Worm (Caenorhabditis elegans) whole organism, L4 larva: ENCODE measurements around the gene E02H1.1.
A peak's percentile ranks its signal among the peaks of the same experiment; 100 is the strongest.

Experiments
- F10B5.3 ChIP-seq: sonication (generic microtip); optimal IDR thresholded peaks from 2 replicates; lab custom pipeline; 2016; ENCODE audit warnings: mild to moderate bottlenecking, missing genetic modification characterization, missing compliant biosample characterization
- F26F4.8 ChIP-seq: fragments of 200-800 bp; sonication (Bioruptor generic); conservative IDR thresholded peaks from 2 replicates; pipeline ENCODE4 v1.3.6; 2022; ENCODE audit warnings: missing genetic modification characterization, missing compliant biosample characterization
- R02D3.7 ChIP-seq: fragments of 150-350 bp; sonication (generic microtip); optimal IDR thresholded peaks from 3 replicates; lab custom pipeline; 2014; ENCODE audit warnings: missing biosample characterization, missing genetic modification characterization
- T20F7.1 ChIP-seq: fragments of 200-800 bp; sonication (Bioruptor generic); optimal IDR thresholded peaks from 2 replicates; lab custom pipeline; 2018; ENCODE audit warnings: mild to moderate bottlenecking, missing genetic modification characterization, missing compliant biosample characterization
- T26A8.4 ChIP-seq: fragments of 200-800 bp; sonication (Bioruptor generic); IDR thresholded peaks from 2 replicates; pipeline ENCODE4 v1.3.6; 2022; ENCODE audit warnings: missing genetic modification characterization, missing compliant biosample characterization
- Y105C5A.15 ChIP-seq: fragments of 200-800 bp; sonication (Bioruptor generic); IDR thresholded peaks from 2 replicates; pipeline ENCODE4 v1.3.6; 2022; ENCODE audit warnings: missing genetic modification characterization, missing compliant biosample characterization
- Y5F2A.4 ChIP-seq: fragments of 200-800 bp; sonication (Bioruptor generic); optimal IDR thresholded peaks from 2 replicates; lab custom pipeline; 2018; ENCODE audit warnings: mild to moderate bottlenecking, missing genetic modification characterization, missing compliant biosample characterization
- ZK337.2 ChIP-seq: fragments of 200-800 bp; sonication (Bioruptor generic); IDR thresholded peaks from 2 replicates; pipeline ENCODE4 v1.3.6; 2022; ENCODE audit warnings: missing genetic modification reagents, missing genetic modification characterization, missing compliant biosample characterization
- aly-2 ChIP-seq: sonication (generic microtip); optimal IDR thresholded peaks from 2 replicates; lab custom pipeline; 2018; ENCODE audit warnings: missing biosample characterization, missing genetic modification characterization
- ama-1 ChIP-seq: fragments of 150-350 bp; optimal IDR thresholded peaks from 2 replicates; lab custom pipeline; 2014; ENCODE audit warnings: inconsistent platforms, mixed read lengths
- ceh-32 ChIP-seq: sonication (generic microtip); optimal IDR thresholded peaks from 2 replicates; lab custom pipeline; 2016; ENCODE audit warnings: mild to moderate bottlenecking, missing genetic modification characterization, missing compliant biosample characterization; ENCODE audit not compliant: poor library complexity
- ceh-62 ChIP-seq: sonication (generic microtip); optimal IDR thresholded peaks from 2 replicates; lab custom pipeline; 2017; ENCODE audit warnings: missing biosample characterization, missing genetic modification characterization
- cey-2 ChIP-seq: sonication (generic microtip); optimal IDR thresholded peaks from 3 replicates; lab custom pipeline; 2017; ENCODE audit warnings: missing genetic modification characterization, mild to moderate bottlenecking, missing compliant biosample characterization, antibody characterized with exemption, borderline replicate concordance; ENCODE audit not compliant: insufficient read depth
- dmd-8 ChIP-seq: fragments of 200-800 bp; sonication (Bioruptor generic); IDR thresholded peaks from 2 replicates; pipeline ENCODE4 v1.3.6; 2022; ENCODE audit warnings: missing genetic modification characterization, missing compliant biosample characterization
- dmd-9 ChIP-seq: fragments of 200-800 bp; sonication (Bioruptor generic); IDR thresholded peaks from 2 replicates; pipeline ENCODE4 v1.3.6; 2022; ENCODE audit warnings: missing genetic modification reagents, missing genetic modification characterization, missing compliant biosample characterization
- dve-1 ChIP-seq: sonication (generic microtip); optimal IDR thresholded peaks from 2 replicates; lab custom pipeline; 2017; ENCODE audit warnings: antibody characterized with exemption, mild to moderate bottlenecking, missing genetic modification characterization, missing compliant biosample characterization; ENCODE audit not compliant: insufficient read depth
- hif-1 ChIP-seq, 2 experiments: sonication (generic microtip); optimal IDR thresholded peaks; 2 replicates each; lab custom pipeline; 2016 to 2017; ENCODE audit warnings: missing compliant biosample characterization in 2 of 2, missing genetic modification characterization in 2 of 2, missing genetic modification reagents in 2 of 2, missing genotype in 2 of 2, mild to moderate bottlenecking in 1 of 2
- hlh-30 ChIP-seq: sonication (generic microtip); optimal IDR thresholded peaks from 2 replicates; lab custom pipeline; 2017; ENCODE audit warnings: antibody characterized with exemption, mild to moderate bottlenecking, missing genetic modification characterization, missing compliant biosample characterization; ENCODE audit not compliant: insufficient read depth
- lin-15B ChIP-seq: fragments of 150-350 bp; sonication (generic microtip); optimal IDR thresholded peaks from 3 replicates; lab custom pipeline; 2014; ENCODE audit warnings: missing biosample characterization, missing genetic modification characterization
- lin-29 ChIP-seq: fragments of 200-800 bp; sonication (Bioruptor generic); IDR thresholded peaks from 2 replicates; pipeline ENCODE4 v1.3.6; 2022; ENCODE audit warnings: missing genetic modification reagents, missing genetic modification characterization, missing compliant biosample characterization
- lin-38 ChIP-seq: fragments of 200-800 bp; sonication (Bioruptor generic); IDR thresholded peaks from 2 replicates; pipeline ENCODE4 v1.3.6; 2022; ENCODE audit warnings: missing genetic modification reagents, missing genetic modification characterization, missing compliant biosample characterization
- lin-39 ChIP-seq: fragments of 150-350 bp; optimal IDR thresholded peaks from 2 replicates; lab custom pipeline; 2014; ENCODE audit warnings: missing biosample characterization, missing genetic modification reagents, missing genetic modification characterization
- lir-3 ChIP-seq: sonication (generic microtip); optimal IDR thresholded peaks from 2 replicates; lab custom pipeline; 2016; ENCODE audit warnings: mild to moderate bottlenecking, missing genetic modification characterization, missing compliant biosample characterization
- madf-9 ChIP-seq: fragments of 200-800 bp; sonication (Bioruptor generic); conservative IDR thresholded peaks from 2 replicates; pipeline ENCODE4 v1.3.6; 2022; ENCODE audit warnings: missing genetic modification reagents, missing genetic modification characterization, missing compliant biosample characterization
- mdt-29 ChIP-seq: fragments of 200-800 bp; sonication (Bioruptor generic); IDR thresholded peaks from 2 replicates; pipeline ENCODE4 v1.3.6; 2022; ENCODE audit warnings: missing genetic modification reagents, missing genetic modification characterization, missing compliant biosample characterization
- nhr-111 ChIP-seq: fragments of 200-800 bp; sonication (Bioruptor generic); optimal IDR thresholded peaks from 2 replicates; lab custom pipeline; 2018; ENCODE audit warnings: mild to moderate bottlenecking, missing genetic modification characterization, missing compliant biosample characterization
- nhr-237 ChIP-seq: sonication (generic microtip); optimal IDR thresholded peaks from 2 replicates; lab custom pipeline; 2017; ENCODE audit warnings: missing biosample characterization, missing genetic modification characterization
- nhr-28 ChIP-seq: fragments of 150-350 bp; optimal IDR thresholded peaks from 2 replicates; lab custom pipeline; 2014; ENCODE audit warnings: missing biosample characterization, missing genetic modification characterization
- nhr-42 ChIP-seq: fragments of 200-800 bp; sonication (Bioruptor generic); IDR thresholded peaks from 2 replicates; pipeline ENCODE4 v1.3.6; 2022; ENCODE audit warnings: missing genetic modification characterization, missing compliant biosample characterization
- nhr-6 ChIP-seq: fragments of 150-350 bp; optimal IDR thresholded peaks from 2 replicates; lab custom pipeline; 2014; ENCODE audit warnings: missing biosample characterization, missing genetic modification characterization
- nhr-76 ChIP-seq: fragments of 150-350 bp; optimal IDR thresholded peaks from 2 replicates; lab custom pipeline; 2014; ENCODE audit warnings: missing biosample characterization, missing genetic modification characterization
- nhr-77 ChIP-seq: fragments of 150-350 bp; optimal IDR thresholded peaks from 2 replicates; lab custom pipeline; 2014; ENCODE audit warnings: missing biosample characterization, missing genetic modification characterization
- pha-4 ChIP-seq, 2 experiments: fragments of 150-350 bp in 1 of 2; fragments of 200-800 bp in 1 of 2; sonication (Bioruptor generic) in 1 of 2; IDR thresholded peaks in 1 of 2; optimal IDR thresholded peaks in 1 of 2; 2 replicates each; pipeline versions ENCODE4 v1.3.6 to Lab custom; 2014 to 2022; ENCODE audit warnings: missing genetic modification characterization in 2 of 2, missing genetic modification reagents in 2 of 2, missing biosample characterization in 1 of 2, missing compliant biosample characterization in 1 of 2
- saeg-2 ChIP-seq: fragments of 200-800 bp; sonication (Bioruptor generic); IDR thresholded peaks from 2 replicates; pipeline ENCODE4 v1.3.6; 2022; ENCODE audit warnings: missing genetic modification reagents, missing genetic modification characterization, missing compliant biosample characterization
- set-16 ChIP-seq: fragments of 200-800 bp; sonication (Bioruptor generic); IDR thresholded peaks from 2 replicates; pipeline ENCODE4 v1.3.6; 2022; ENCODE audit warnings: missing genetic modification reagents, missing genetic modification characterization, missing compliant biosample characterization
- snpc-1.2 ChIP-seq: fragments of 200-800 bp; sonication (Bioruptor generic); IDR thresholded peaks from 2 replicates; pipeline ENCODE4 v1.3.6; 2022; ENCODE audit warnings: missing genetic modification reagents, missing genetic modification characterization, missing compliant biosample characterization
- unc-39 ChIP-seq: sonication (generic microtip); optimal IDR thresholded peaks from 2 replicates; lab custom pipeline; 2017; ENCODE audit warnings: missing biosample characterization, missing genetic modification characterization
- unc-62 ChIP-seq, 3 experiments: fragments of 150-350 bp in 1 of 3; sonication (generic microtip); optimal IDR thresholded peaks in 2 of 3; peaks in 1 of 3; 1 replicate in 1 of 3; 2 replicates in 2 of 3; lab custom pipeline; 2014 to 2017; ENCODE audit warnings: missing biosample characterization in 3 of 3, missing genetic modification characterization in 3 of 3, missing genetic modification reagents in 3 of 3, missing genotype in 1 of 3
- vab-7 ChIP-seq: fragments of 200-800 bp; sonication (Bioruptor generic); IDR thresholded peaks from 2 replicates; pipeline ENCODE4 v1.3.6; 2022; ENCODE audit warnings: missing genetic modification reagents, missing genetic modification characterization, missing compliant biosample characterization
- zag-1 ChIP-seq: fragments of 150-350 bp; optimal IDR thresholded peaks from 2 replicates; lab custom pipeline; 2014; ENCODE audit warnings: missing biosample characterization, missing genetic modification characterization
- zip-11 ChIP-seq: fragments of 200-800 bp; sonication (Bioruptor generic); IDR thresholded peaks from 2 replicates; pipeline ENCODE4 v1.3.6; 2022; ENCODE audit warnings: missing genetic modification characterization, missing compliant biosample characterization
- ztf-11 ChIP-seq: fragments of 150-350 bp; optimal IDR thresholded peaks from 2 replicates; lab custom pipeline; 2014; ENCODE audit warnings: missing biosample characterization, missing genetic modification characterization
- ztf-7 ChIP-seq: fragments of 150-350 bp; optimal IDR thresholded peaks from 2 replicates; lab custom pipeline; 2014; ENCODE audit warnings: missing biosample characterization, missing genetic modification characterization

E02H1.1 gene

DNA sequence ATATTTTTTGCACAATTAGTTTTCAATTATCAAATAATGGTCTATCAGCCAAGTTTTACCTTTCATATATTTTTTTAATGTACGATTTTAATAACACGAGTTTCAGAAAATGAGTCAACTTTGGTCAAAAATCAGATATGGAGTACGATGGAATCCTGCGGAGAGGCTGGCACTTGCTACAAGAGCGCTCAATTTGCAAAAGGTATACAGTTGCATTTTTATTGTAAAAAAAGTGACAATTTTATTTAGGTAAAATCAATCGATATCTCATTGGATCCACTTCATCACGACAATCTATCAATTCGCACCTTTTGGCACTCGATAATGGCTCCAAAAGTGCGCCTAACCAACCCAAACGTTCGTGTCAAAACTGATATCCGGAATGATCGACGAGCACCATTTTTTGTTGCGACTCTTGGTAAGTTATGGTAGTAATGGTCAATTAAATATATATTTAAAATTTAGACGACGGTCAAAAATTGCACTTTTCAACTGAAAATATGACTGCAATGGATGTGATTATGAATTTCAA is 6.6 kb upstream of the E02H1.1 start, which contains the start of gene mrpl-53 (continued):
- TF ChIP-seq unc-39 (tag; lab: Kevin White, UChicago) (no peak), ztf-11 (tag; lab: Kevin White, UChicago) (no peak), snpc-1.2 (GFP tag; lab: Robert Waterston, UW) (no peak), hif-1 (tag; optimal IDR thresholded peaks at IDR 0.05; lab: Kevin White, UChicago) (peak in 1 of 2 experiments; percentile 8)

DNA sequence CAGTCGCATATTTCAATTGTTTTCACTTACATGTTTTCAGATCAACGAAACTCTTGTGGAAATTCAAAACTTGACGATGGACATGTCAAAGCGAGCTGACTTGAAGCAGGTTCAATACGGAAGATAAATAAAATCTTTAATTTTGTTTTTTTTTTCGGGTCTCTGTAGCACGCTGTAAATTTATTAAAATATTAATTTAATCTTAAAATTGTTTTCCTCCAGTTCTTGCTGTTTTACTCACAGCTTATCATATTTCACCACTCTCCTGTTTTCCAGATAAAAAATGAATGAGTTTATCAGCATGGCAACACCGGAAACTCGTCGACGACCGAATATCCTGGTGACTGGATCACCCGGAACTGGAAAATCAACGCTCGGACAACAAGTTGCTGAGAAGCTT is 5.4 kb upstream of the E02H1.1 start, which contains the start of gene E02H1.6:
Gene E02H1.6 (plus strand): TSS at position 301 of the 400 bp plus-strand sequence.
- TF ChIP-seq ceh-62 (tag; lab: Kevin White, UChicago) (no peak), lin-29 (GFP tag; lab: Robert Waterston, UW) (no peak), zip-11 (GFP tag; lab: Robert Waterston, UW) (no peak), mdt-29 (no peak), unc-62 (GFP tag; optimal IDR thresholded peaks at IDR 0.05 in 1 of 2; lab: Kevin White, UChicago) (no peak), unc-62 (tag; optimal IDR thresholded peaks at IDR 0.05; lab: Kevin White, UChicago) (no peak), cey-2 (tag; lab: Kevin White, UChicago) (no peak), lin-15B (no peak), Y105C5A.15 (no peak), hif-1 (tag; optimal IDR thresholded peaks at IDR 0.05; lab: Kevin White, UChicago) (no peak)

ce11 chrII:9594924-9595323 is 4.0 kb upstream of the E02H1.1 start, which contains the start of gene E02H1.5:
Gene E02H1.5 (plus strand): TSS chrII:9595224.
- TF ChIP-seq F26F4.8 (no peak), madf-9 (GFP tag; lab: Robert Waterston, UW) (no peak), dmd-9 (no peak), T26A8.4 (no peak), zag-1 (no peak), dve-1 (tag; lab: Kevin White, UChicago) (no peak), nhr-76 (tag; lab: Kevin White, UChicago) (no peak), vab-7 (GFP tag; lab: Robert Waterston, UW) (no peak), Y5F2A.4 (GFP tag; lab: Kevin White, UChicago) (no peak), nhr-42 (GFP tag; lab: Robert Waterston, UW) (no peak), lin-38 (GFP tag; lab: Robert Waterston, UW) (no peak), nhr-6 (tag; lab: Kevin White, UChicago) (no peak), nhr-237 (no peak), lin-39 (no peak), T20F7.1 (GFP tag; lab: Kevin White, UChicago) (no peak)

DNA sequence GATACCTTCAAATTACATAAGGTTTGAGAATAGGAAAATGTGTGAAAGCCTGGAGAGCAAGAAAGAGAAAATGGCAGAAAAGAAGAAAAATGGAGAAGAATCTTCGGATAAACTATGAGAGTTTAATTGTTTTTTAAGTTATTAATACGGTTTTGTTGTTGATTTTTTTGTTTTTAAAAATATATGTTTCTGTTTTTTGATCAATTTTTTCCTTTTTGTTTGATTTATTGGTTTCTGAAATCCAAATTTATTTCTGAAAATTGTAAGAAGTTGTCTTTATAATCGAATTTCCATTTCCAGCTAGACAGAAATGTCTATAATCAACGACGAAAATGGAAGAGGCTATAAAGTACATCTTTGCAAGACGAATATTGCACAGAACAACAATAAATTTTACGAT is 1.8 kb upstream of the E02H1.1 start, which contains the start of gene parp-2:
Gene parp-2 (plus strand): TSS at position 301 of the 400 bp plus-strand sequence.
- TF ChIP-seq R02D3.7 (tag; lab: Kevin White, UChicago) (no peak), F10B5.3 (tag; lab: Kevin White, UChicago) (no peak), Y105C5A.15 (no peak), Y5F2A.4 (GFP tag; lab: Kevin White, UChicago) (no peak), nhr-111 (GFP tag; lab: Kevin White, UChicago) (no peak), lin-29 (GFP tag; lab: Robert Waterston, UW) (no peak), zip-11 (GFP tag; lab: Robert Waterston, UW) (no peak)
- TF ChIP-seq, all 104 proteins: peak for 0

ce11 chrII:9589667-9590066 is 1.3 kb downstream of the E02H1.1 start, which contains the start of gene eral-1:
Gene eral-1 (minus strand): TSS chrII:9589767.
- TF ChIP-seq hlh-30 (no peak), ama-1 (lab: Kevin White, UChicago) (no peak), ztf-7 (no peak), nhr-28 (tag; lab: Kevin White, UChicago) (no peak), pha-4 (GFP tag; IDR thresholded peaks at IDR 0.05; lab: Robert Waterston, UW) (no peak), pha-4 (tag; optimal IDR thresholded peaks at IDR 0.05; lab: Kevin White, UChicago) (no peak), dmd-8 (GFP tag; lab: Robert Waterston, UW) (no peak), ZK337.2 (GFP tag; lab: Robert Waterston, UW) (no peak), aly-2 (tag; lab: Kevin White, UChicago) (no peak), cey-2 (tag; lab: Kevin White, UChicago) (no peak), T26A8.4 (no peak), nhr-77 (tag; lab: Kevin White, UChicago) (no peak), ceh-32 (tag; lab: Kevin White, UChicago) (no peak), set-16 (no peak), lir-3 (tag; lab: Kevin White, UChicago) (no peak), saeg-2 (no peak)
